Worm (Caenorhabditis elegans): ENCODE results near the gene clec-54.
A peak's percentile ranks its signal among the peaks of the same experiment; 100 is the strongest.

The clec-54 gene

ce11 chrV:14447240-14447763 is 29.4 kb upstream of the clec-54 start, which contains the start of the genes dlat-1 and fntb-1 (continued):
- peak; percentile 68 for TF ChIP-seq nhr-28 (tag; optimal IDR thresholded peaks at IDR 0.05)
- no peak for TF ChIP-seq lin-38 (GFP tag; IDR thresholded peaks at IDR 0.05)
- TF ChIP-seq lir-3 (tag; optimal IDR thresholded peaks at IDR 0.05), result no peak
- no peak for TF ChIP-seq Y105C5A.15 (GFP tag; IDR thresholded peaks at IDR 0.05)
- no peak for TF ChIP-seq skn-1 (tag; optimal IDR thresholded peaks at IDR 0.05)
- no peak for TF ChIP-seq vab-7 (GFP tag; IDR thresholded peaks at IDR 0.05)
- TF ChIP-seq nhr-6 (tag; optimal IDR thresholded peaks at IDR 0.05), result peak; percentile 48
- TF ChIP-seq mes-2 (tag; optimal IDR thresholded peaks at IDR 0.05; ENCODE audit: poor library complexity, severe bottlenecking), result peak; percentile 19
- TF ChIP-seq mxl-3 (GFP tag; optimal IDR thresholded peaks at IDR 0.05), result no peak
- peak; percentile 44 for TF ChIP-seq hlh-11 (tag; optimal IDR thresholded peaks at IDR 0.05)
- TF ChIP-seq saeg-2 (GFP tag; IDR thresholded peaks at IDR 0.05), result no peak
- no peak for TF ChIP-seq ceh-32 (tag; optimal IDR thresholded peaks at IDR 0.05; ENCODE audit: poor library complexity)
- no peak for TF ChIP-seq lin-13 (GFP tag; optimal IDR thresholded peaks at IDR 0.05)
- peak; percentile 74 for TF ChIP-seq pqm-1 (tag; optimal IDR thresholded peaks at IDR 0.05)
- TF ChIP-seq F37D6.2 (tag; optimal IDR thresholded peaks at IDR 0.05), result no peak
- no peak for TF ChIP-seq fkh-10 (GFP tag; optimal IDR thresholded peaks at IDR 0.05)

DNA sequence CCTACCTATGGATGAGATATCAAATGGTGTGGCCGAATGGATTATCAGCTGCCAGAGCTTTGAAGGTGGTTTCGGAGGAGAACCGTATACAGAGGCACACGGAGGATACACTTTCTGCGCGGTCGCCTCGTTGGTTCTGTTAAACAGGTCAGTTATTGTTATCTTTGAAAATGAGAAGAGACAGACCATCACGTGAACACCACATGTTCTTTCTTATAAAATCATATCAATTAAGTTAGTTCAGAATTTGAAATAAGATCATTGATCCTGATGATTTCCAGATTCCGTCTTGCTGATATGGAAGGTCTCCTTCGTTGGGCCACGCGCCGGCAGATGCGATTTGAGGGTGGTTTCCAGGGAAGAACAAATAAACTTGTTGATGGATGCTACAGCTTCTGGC is 28.0 kb upstream of the clec-54 start:
- TF ChIP-seq T26A8.4 (GFP tag; IDR thresholded peaks at IDR 0.05) (no peak), mxl-3 (GFP tag; optimal IDR thresholded peaks at IDR 0.05) (peak; percentile 38), pqm-1 (tag; optimal IDR thresholded peaks at IDR 0.05) (no peak), nhr-28 (tag; optimal IDR thresholded peaks at IDR 0.05) (peak; percentile 37), egl-43 (GFP tag; IDR thresholded peaks at IDR 0.05) (no peak), snpc-1.2 (GFP tag; IDR thresholded peaks at IDR 0.05) (no peak), nhr-10 (tag; optimal IDR thresholded peaks at IDR 0.05) (no peak), daf-19 (GFP tag; conservative IDR thresholded peaks at IDR 0.05) (no peak), ceh-28 (tag; optimal IDR thresholded peaks at IDR 0.05) (no peak), mxl-2 (GFP tag; conservative IDR thresholded peaks at IDR 0.05) (peak; percentile 63; the same call in 1 of the 2 replicates), ZK337.2 (GFP tag; IDR thresholded peaks at IDR 0.05) (no peak), D1046.2 (GFP tag; IDR thresholded peaks at IDR 0.05) (no peak), nhr-11 (tag; optimal IDR thresholded peaks at IDR 0.05) (no peak), zip-11 (GFP tag; IDR thresholded peaks at IDR 0.05) (no peak), skn-1 (tag; optimal IDR thresholded peaks at IDR 0.05) (no peak), dmd-6 (GFP tag; IDR thresholded peaks at IDR 0.05) (peak; percentile 26; the same call in 1 of the 2 replicates), hlh-30 (tag; optimal IDR thresholded peaks at IDR 0.05; ENCODE audit: insufficient read depth) (peak; percentile 58), nhr-76 (tag; optimal IDR thresholded peaks at IDR 0.05) (no peak), lin-29 (GFP tag; IDR thresholded peaks at IDR 0.05) (no peak), fos-1 (tag; optimal IDR thresholded peaks at IDR 0.05) (no peak), hlh-11 (tag; optimal IDR thresholded peaks at IDR 0.05) (no peak)

- TF ChIP-seq nhr-76 (tag; optimal IDR thresholded peaks at IDR 0.05), result no peak
- TF ChIP-seq ama-1 (optimal IDR thresholded peaks at IDR 0.05), result peak; percentile 12
Observed at ce11 chrV:14449397-14449796, 27.3 kb upstream of the clec-54 start, which contains the start of gene F23B12.7. Gene F23B12.7 (plus strand): TSS chrV:14449697.

DNA sequence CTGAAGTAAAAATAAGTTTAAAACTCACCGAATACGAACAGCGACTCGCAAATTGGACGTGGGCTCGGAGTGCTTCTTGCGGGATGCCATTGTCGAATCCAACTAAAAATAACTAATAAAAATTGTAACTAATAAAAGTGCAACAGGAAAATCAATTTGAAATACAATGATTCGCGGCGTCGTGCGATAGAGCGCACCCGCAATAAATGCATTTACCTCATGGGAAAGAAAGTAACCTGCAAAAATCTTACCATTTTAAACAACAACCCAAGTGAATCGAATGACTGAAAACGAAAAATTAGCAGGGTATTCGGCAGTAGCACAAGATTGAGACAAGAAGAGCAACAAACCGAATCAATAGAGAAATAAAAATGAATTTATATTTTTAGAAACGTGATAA is 20.1 kb upstream of the clec-54 start, which contains the start of gene bmk-1:
bmk-1 (minus strand) TSS at position 359 of the 400 bp plus-strand sequence.
- TF ChIP-seq aha-1 (tag) (peak; percentile 70), lin-38 (GFP tag; IDR thresholded peaks at IDR 0.05) (peak; percentile 63), nhr-102 (tag; optimal IDR thresholded peaks at IDR 0.05) (no peak), ceh-20 (GFP tag; IDR thresholded peaks at IDR 0.05) (no peak), nhr-10 (tag; optimal IDR thresholded peaks at IDR 0.05) (no peak), lim-7 (GFP tag; IDR thresholded peaks at IDR 0.05) (0 out of 2 replicates have a peak, but pooled peaks have one; percentile 7), dpl-1 (GFP tag; optimal IDR thresholded peaks at IDR 0.05) (peak; percentile 73), fkh-10 (GFP tag; optimal IDR thresholded peaks at IDR 0.05) (no peak), mes-2 (tag; optimal IDR thresholded peaks at IDR 0.05; ENCODE audit: poor library complexity, severe bottlenecking) (peak; percentile 25)

Data from whole organism, L4 larva.